Fruit fly (Drosophila melanogaster) whole organism, embryonic: ENCODE results near the gene CG7054.

Experiments
- Ada2b ChIP-seq: fragments of 200-800 bp; sonication (Bioruptor generic); IDR thresholded peaks from 2 replicates; pipeline ENCODE4 v1.3.6; 2022; ENCODE audit warnings: missing biosample characterization, missing genetic modification characterization
- Atf3 ChIP-seq: fragments of 200-800 bp; sonication (Bioruptor generic); optimal IDR thresholded peaks from 3 replicates; lab custom pipeline; 2016; ENCODE audit warnings: missing biosample characterization, missing genetic modification characterization
- CG11456 ChIP-seq: fragments of 200-800 bp; sonication (Bioruptor generic); IDR thresholded peaks from 3 replicates; pipeline ENCODE4 v1.3.6; 2022; ENCODE audit warnings: missing biosample characterization, missing genetic modification characterization
- CG12299 ChIP-seq: fragments of 200-800 bp; sonication (Bioruptor generic); optimal IDR thresholded peaks from 2 replicates; lab custom pipeline; 2018; ENCODE audit warnings: missing biosample characterization, mild to moderate bottlenecking, missing genetic modification characterization
- CG12942 ChIP-seq: fragments of 200-800 bp; sonication (Bioruptor generic); optimal IDR thresholded peaks from 3 replicates; lab custom pipeline; 2016; ENCODE audit warnings: missing biosample characterization, missing genetic modification characterization
- CG13424 ChIP-seq: fragments of 200-800 bp; sonication (Bioruptor generic); optimal IDR thresholded peaks from 2 replicates; lab custom pipeline; 2019; ENCODE audit warnings: missing biosample characterization, mild to moderate bottlenecking, missing genetic modification characterization, moderate library complexity
- CG13775 ChIP-seq: fragments of 200-800 bp; sonication (Bioruptor generic); optimal IDR thresholded peaks from 3 replicates; lab custom pipeline; 2017; ENCODE audit warnings: missing biosample characterization, mild to moderate bottlenecking, missing genetic modification characterization
- CG14667 ChIP-seq: fragments of 200-800 bp; sonication (Bioruptor generic); IDR thresholded peaks from 2 replicates; pipeline ENCODE4 v1.3.6; 2022; ENCODE audit warnings: missing biosample characterization, missing genetic modification characterization
- CG14860 ChIP-seq: fragments of 200-800 bp; sonication (Bioruptor generic); IDR thresholded peaks from 3 replicates; pipeline ENCODE4 v1.3.6; 2022; ENCODE audit warnings: missing biosample characterization, missing genetic modification characterization; ENCODE audit not compliant: partially characterized antibody
- CG17361 ChIP-seq: fragments of 200-800 bp; sonication (Bioruptor generic); IDR thresholded peaks from 3 replicates; pipeline ENCODE4 v1.3.6; 2022; ENCODE audit warnings: missing biosample characterization, missing genetic modification characterization
- CG17829 ChIP-seq: fragments of 200-800 bp; optimal IDR thresholded peaks from 2 replicates; lab custom pipeline; 2019; ENCODE audit warnings: missing biosample characterization, mild to moderate bottlenecking, missing genetic modification characterization, moderate library complexity
- CG2116 ChIP-seq: fragments of 200-800 bp; sonication (Bioruptor generic); optimal IDR thresholded peaks from 3 replicates; lab custom pipeline; 2018; ENCODE audit warnings: missing biosample characterization, mild to moderate bottlenecking, missing genetic modification characterization
- CG31441 ChIP-seq: fragments of 200-800 bp; sonication (Bioruptor generic); IDR thresholded peaks from 2 replicates; pipeline ENCODE4 v1.3.6; 2022; ENCODE audit warnings: missing biosample characterization, missing genetic modification characterization
- CG4617 ChIP-seq: fragments of 200-800 bp; sonication (Bioruptor generic); optimal IDR thresholded peaks from 3 replicates; lab custom pipeline; 2016; ENCODE audit warnings: missing biosample characterization, missing genetic modification characterization, borderline replicate concordance
- CG4854 ChIP-seq: fragments of 200-800 bp; sonication (Bioruptor generic); optimal IDR thresholded peaks from 2 replicates; lab custom pipeline; 2016; ENCODE audit warnings: missing biosample characterization, missing genetic modification characterization, inconsistent platforms
- CG5245 ChIP-seq: fragments of 200-800 bp; sonication (Bioruptor generic); optimal IDR thresholded peaks from 3 replicates; lab custom pipeline; 2016; ENCODE audit warnings: missing biosample characterization, missing genetic modification characterization
- CG7786 ChIP-seq: fragments of 200-800 bp; sonication (Bioruptor generic); optimal IDR thresholded peaks from 2 replicates; lab custom pipeline; 2016; ENCODE audit warnings: missing biosample characterization, missing genetic modification characterization
- CG7987 ChIP-seq: fragments of 200-800 bp; sonication (Bioruptor generic); optimal IDR thresholded peaks from 2 replicates; lab custom pipeline; 2018; ENCODE audit warnings: missing biosample characterization, mild to moderate bottlenecking, missing genetic modification characterization, moderate library complexity
- CG8281 ChIP-seq: fragments of 200-800 bp; sonication (Bioruptor generic); optimal IDR thresholded peaks from 2 replicates; lab custom pipeline; 2018; ENCODE audit warnings: missing biosample characterization, mild to moderate bottlenecking, missing genetic modification characterization, moderate library complexity
- CTCF ChIP-seq: fragments of 200-800 bp; sonication (Bioruptor generic); optimal IDR thresholded peaks from 2 replicates; lab custom pipeline; 2017; ENCODE audit warnings: missing biosample characterization, mild to moderate bottlenecking, missing genetic modification characterization, moderate library complexity
- Dfd ChIP-seq, 2 experiments: fragments of >200 bp; optimal IDR thresholded peaks; 2 replicates each; lab custom pipeline; 2017; ENCODE audit warnings: missing biosample characterization in 2 of 2, missing genetic modification characterization in 2 of 2
- ERR ChIP-seq: fragments of 200-800 bp; sonication (Bioruptor generic); optimal IDR thresholded peaks from 2 replicates; lab custom pipeline; 2016; ENCODE audit warnings: missing biosample characterization, missing genetic modification characterization
- HmgZ ChIP-seq: fragments of 200-800 bp; sonication (Bioruptor generic); optimal IDR thresholded peaks from 2 replicates; lab custom pipeline; 2018; ENCODE audit warnings: missing biosample characterization, mild to moderate bottlenecking, missing genetic modification characterization
- Hmx ChIP-seq: fragments of 200-800 bp; sonication (Bioruptor generic); optimal IDR thresholded peaks from 2 replicates; lab custom pipeline; 2016; ENCODE audit warnings: missing biosample characterization, missing genetic modification characterization
- Hr39 ChIP-seq: fragments of >200 bp; optimal IDR thresholded peaks from 2 replicates; lab custom pipeline; 2017
- Hr78 ChIP-seq, 2 experiments: fragments of 200-800 bp in 1 of 2; fragments of >200 bp in 1 of 2; sonication (Bioruptor generic) in 1 of 2; optimal IDR thresholded peaks; 2 replicates each; lab custom pipeline; 2017 to 2019; ENCODE audit warnings: missing biosample characterization in 2 of 2, missing genetic modification characterization in 2 of 2, mild to moderate bottlenecking in 1 of 2, moderate library complexity in 1 of 2
- MBD-R2 ChIP-seq: fragments of 200-800 bp; sonication (Bioruptor generic); IDR thresholded peaks from 2 replicates; pipeline ENCODE4 v1.3.6; 2022; ENCODE audit warnings: missing biosample characterization, missing genetic modification characterization
- Med ChIP-seq: fragments of 200-800 bp; sonication (Bioruptor generic); peaks from one replicate; lab custom pipeline; 2016; ENCODE audit warnings: missing biosample characterization, missing genetic modification characterization, mild to moderate bottlenecking, inconsistent platforms, moderate library complexity
- Nf-YB ChIP-seq: fragments of 200-800 bp; sonication (Bioruptor generic); optimal IDR thresholded peaks from 3 replicates; lab custom pipeline; 2019; ENCODE audit warnings: missing biosample characterization, mild to moderate bottlenecking, missing genetic modification characterization, moderate library complexity
- Nf-YC ChIP-seq: fragments of 200-800 bp; optimal IDR thresholded peaks from 3 replicates; lab custom pipeline; 2019; ENCODE audit warnings: missing biosample characterization, mild to moderate bottlenecking, missing genetic modification characterization, moderate library complexity
- Poxn ChIP-seq: fragments of 200-800 bp; sonication (Bioruptor generic); IDR thresholded peaks from 2 replicates; pipeline ENCODE4 v1.3.6; 2022; ENCODE audit warnings: missing biosample characterization, missing genetic modification characterization
- Scr ChIP-seq: fragments of 200-800 bp; sonication (Bioruptor generic); IDR thresholded peaks from 2 replicates; pipeline ENCODE4 v1.3.6; 2022; ENCODE audit warnings: missing biosample characterization, missing genetic modification characterization; ENCODE audit not compliant: partially characterized antibody
- Sin3A ChIP-seq: fragments of >200 bp; optimal IDR thresholded peaks from 2 replicates; lab custom pipeline; 2018
- Taf1 ChIP-seq: fragments of 200-800 bp; sonication (Bioruptor generic); IDR thresholded peaks from 2 replicates; pipeline ENCODE4 v1.3.6; 2022; ENCODE audit warnings: missing biosample characterization, missing genetic modification characterization
- aop ChIP-seq: fragments of 200-800 bp; sonication (Bioruptor generic); IDR thresholded peaks from 2 replicates; pipeline ENCODE4 v1.3.6; 2022; ENCODE audit warnings: missing biosample characterization, missing genetic modification characterization
- cad ChIP-seq: fragments of >200 bp; optimal IDR thresholded peaks from 2 replicates; lab custom pipeline; 2017; ENCODE audit warnings: missing biosample characterization, missing genetic modification characterization
- chinmo ChIP-seq: fragments of 200-800 bp; sonication (Bioruptor generic); IDR thresholded peaks from 4 replicates; pipeline ENCODE4 v1.3.6; 2022; ENCODE audit warnings: missing biosample characterization, missing genetic modification characterization; ENCODE audit not compliant: partially characterized antibody
- ewg ChIP-seq: fragments of 200-800 bp; sonication (Bioruptor generic); optimal IDR thresholded peaks from 3 replicates; lab custom pipeline; 2017; ENCODE audit warnings: mild to moderate bottlenecking, missing biosample characterization, missing genetic modification reagents, missing genetic modification characterization
- ken ChIP-seq: fragments of 200-800 bp; sonication (Bioruptor generic); IDR thresholded peaks from 3 replicates; pipeline ENCODE4 v1.3.6; 2022; ENCODE audit warnings: missing biosample characterization, missing genetic modification characterization
- nom ChIP-seq: fragments of 200-800 bp; sonication (Bioruptor generic); optimal IDR thresholded peaks from 2 replicates; lab custom pipeline; 2017; ENCODE audit warnings: missing biosample characterization, missing genetic modification characterization, mild to moderate bottlenecking, moderate library complexity, missing genetic modification reagents
- org-1 ChIP-seq: fragments of 200-800 bp; sonication (Bioruptor generic); optimal IDR thresholded peaks from 2 replicates; lab custom pipeline; 2017; ENCODE audit warnings: missing biosample characterization, missing genetic modification characterization
- p53 ChIP-seq: fragments of 200-800 bp; sonication (Bioruptor generic); optimal IDR thresholded peaks from 2 replicates; lab custom pipeline; 2016; ENCODE audit warnings: missing biosample characterization, missing genetic modification characterization
- pb ChIP-seq: fragments of 200-800 bp; sonication (Bioruptor generic); optimal IDR thresholded peaks from 3 replicates; lab custom pipeline; 2016; ENCODE audit warnings: missing biosample characterization, missing genetic modification characterization
- peb ChIP-seq: fragments of 200-800 bp; sonication (Bioruptor generic); IDR thresholded peaks from 2 replicates; pipeline ENCODE4 v1.3.6; 2022; ENCODE audit warnings: missing biosample characterization, missing genetic modification characterization
- pho ChIP-seq: fragments of 200-800 bp; sonication (Bioruptor generic); optimal IDR thresholded peaks from 2 replicates; lab custom pipeline; 2016; ENCODE audit warnings: missing biosample characterization, missing genetic modification characterization
- ranshi ChIP-seq: fragments of 200-800 bp; sonication (Bioruptor generic); IDR thresholded peaks from 2 replicates; pipeline ENCODE4 v1.3.6; 2022; ENCODE audit warnings: missing biosample characterization, missing genetic modification characterization
- sc ChIP-seq, 3 experiments: fragments of >200 bp in 2 of 3; fragments of 200-800 bp in 1 of 3; sonication (Bioruptor generic) in 1 of 3; optimal IDR thresholded peaks; 2 replicates in 2 of 3; 3 replicates in 1 of 3; lab custom pipeline; 2017; ENCODE audit warnings: mild to moderate bottlenecking in 1 of 3, missing biosample characterization in 1 of 3, missing genetic modification characterization in 1 of 3, missing genetic modification reagents in 1 of 3
- sima ChIP-seq: fragments of 200-800 bp; sonication (Bioruptor generic); optimal IDR thresholded peaks from 2 replicates; lab custom pipeline; 2016; ENCODE audit warnings: missing biosample characterization, missing genetic modification characterization
- sug ChIP-seq: fragments of 200-800 bp; optimal IDR thresholded peaks from 2 replicates; lab custom pipeline; 2019; ENCODE audit warnings: missing biosample characterization, mild to moderate bottlenecking, missing genetic modification characterization, moderate library complexity
- tin ChIP-seq: fragments of 200-800 bp; sonication (Bioruptor generic); optimal IDR thresholded peaks from 3 replicates; lab custom pipeline; 2016; ENCODE audit warnings: missing biosample characterization, missing genetic modification characterization
- usp ChIP-seq: fragments of >200 bp; optimal IDR thresholded peaks from 2 replicates; lab custom pipeline; 2017; ENCODE audit warnings: missing biosample characterization, missing genetic modification characterization
- wdn ChIP-seq: fragments of 200-800 bp; sonication (Bioruptor generic); IDR thresholded peaks from 2 replicates; pipeline ENCODE4 v1.3.6; 2022; ENCODE audit warnings: missing biosample characterization, missing genetic modification characterization
- yki ChIP-seq: fragments of >200 bp; optimal IDR thresholded peaks from 3 replicates; lab custom pipeline; 2018

Gene CG7054

DNA sequence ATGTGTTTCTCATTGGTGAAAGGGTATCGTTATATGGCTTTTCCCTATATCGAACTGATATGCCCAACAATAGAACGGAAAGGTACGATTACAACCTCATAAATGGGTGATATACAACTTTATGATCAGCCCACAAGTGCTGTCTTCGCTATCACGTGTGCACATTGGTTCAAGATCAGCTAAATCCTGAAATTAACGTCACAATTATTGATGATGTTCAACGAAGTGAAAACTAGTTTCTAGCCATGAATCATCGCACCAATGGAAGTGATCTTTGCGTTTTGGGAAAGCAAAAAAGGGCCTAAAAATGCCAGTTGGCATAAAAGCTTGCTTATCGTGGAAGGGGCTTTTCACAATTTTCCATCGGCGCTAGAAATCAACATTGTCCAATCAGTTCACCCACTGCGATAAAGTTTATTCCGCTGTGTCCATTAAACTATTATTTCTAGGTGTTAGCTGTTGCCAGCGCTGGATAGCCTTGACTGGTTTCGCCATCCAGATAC is at the start of gene CG7054 (continued):
- TF ChIP-seq Atf3 (GFP tag; lab: Kevin White, UChicago) (no peak), ken (GFP tag; lab: Robert Waterston, UW) (no peak), org-1 (GFP tag; lab: Kevin White, UChicago) (no peak), Dfd (GFP tag; optimal IDR thresholded peaks at IDR 0.05; lab: Kevin White, UChicago) (no peak), CG12942 (GFP tag; lab: Kevin White, UChicago) (no peak), CG14860 (GFP tag; lab: Robert Waterston, UW) (no peak), Poxn (GFP tag; lab: Robert Waterston, UW) (no peak), CG5245 (GFP tag; lab: Kevin White, UChicago) (no peak), CTCF (GFP tag; lab: Kevin White, UChicago) (no peak), Med (GFP tag; lab: Kevin White, UChicago) (peak; percentile 74), wdn (GFP tag; lab: Robert Waterston, UW) (no peak), CG2116 (no peak), CG4854 (GFP tag; lab: Kevin White, UChicago) (no peak), CG8281 (no peak), Taf1 (GFP tag; lab: Robert Waterston, UW) (no peak), ERR (no peak), tin (GFP tag; lab: Kevin White, UChicago) (no peak), cad (GFP tag; lab: Kevin White, UChicago) (no peak), Hr78 (GFP tag; optimal IDR thresholded peaks at IDR 0.05; lab: Kevin White, UChicago) (no peak), ewg (no peak), nom (GFP tag; lab: Kevin White, UChicago) (no peak), Hmx (GFP tag; lab: Kevin White, UChicago) (no peak), CG17829 (tag; lab: Kevin White, UChicago) (no peak), chinmo (GFP tag; lab: Robert Waterston, UW) (0 out of 4 replicates have a peak, but pooled peaks have one; percentile 61), p53 (GFP tag; lab: Kevin White, UChicago) (no peak), CG13424 (tag; lab: Kevin White, UChicago) (peak; percentile 27), sc (optimal IDR thresholded peaks at IDR 0.05; lab: Kevin White, UChicago) (no peak), sc (GFP tag; optimal IDR thresholded peaks at IDR 0.05; lab: Kevin White, UChicago) (no peak), CG31441 (GFP tag; lab: Robert Waterston, UW) (0 out of 2 replicates have a peak, but pooled peaks have one; percentile 12), pb (GFP tag; lab: Kevin White, UChicago) (no peak), CG7786 (no peak), usp (GFP tag; lab: Kevin White, UChicago) (no peak), peb (no peak), CG13775 (GFP tag; lab: Kevin White, UChicago) (peak; percentile 9), CG11456 (GFP tag; lab: Robert Waterston, UW) (no peak), CG7987 (GFP tag; lab: Kevin White, UChicago) (no peak), CG4617 (GFP tag; lab: Kevin White, UChicago) (no peak), yki (lab: Kevin White, UChicago) (no peak), CG14667 (GFP tag; lab: Robert Waterston, UW) (no peak), Sin3A (lab: Kevin White, UChicago) (no peak), Ada2b (no peak), sima (GFP tag; lab: Kevin White, UChicago) (no peak), sug (tag; lab: Kevin White, UChicago) (peak; percentile 81), Scr (GFP tag; lab: Robert Waterston, UW) (0 out of 2 replicates have a peak, but pooled peaks have one; percentile 10), Nf-YC (tag; lab: Kevin White, UChicago) (peak; percentile 3), CG17361 (GFP tag; lab: Robert Waterston, UW) (peak; percentile 35; the same call in 2 of the 3 replicates), ranshi (GFP tag; lab: Robert Waterston, UW) (no peak), MBD-R2 (GFP tag; lab: Robert Waterston, UW) (no peak), Nf-YB (peak; percentile 29), pho (GFP tag; lab: Kevin White, UChicago) (no peak), aop (no peak), CG12299 (tag; lab: Kevin White, UChicago) (peak; percentile 27), HmgZ (tag; lab: Kevin White, UChicago) (peak; percentile 56), Hr39 (lab: Kevin White, UChicago) (no peak)
